Fruit fly (Drosophila melanogaster) whole organism, prepupa: Measurements from ENCODE around the gene CG9616.

Source experiments
- Blimp-1 ChIP-seq: fragments of 200-800 bp; sonication (Bioruptor generic); optimal IDR thresholded peaks from 3 replicates; lab custom pipeline; 2017; ENCODE audit warnings: missing biosample characterization, missing genetic modification characterization, mild to moderate bottlenecking, moderate library complexity, missing genetic modification reagents
- CG10631 ChIP-seq: fragments of 200-800 bp; sonication (Bioruptor generic); optimal IDR thresholded peaks from 2 replicates; lab custom pipeline; 2016; ENCODE audit warnings: missing biosample characterization, missing genetic modification characterization
- CG11294 ChIP-seq: fragments of 200-800 bp; sonication (Bioruptor generic); IDR thresholded peaks from 2 replicates; pipeline ENCODE4 v1.3.6; 2022; ENCODE audit warnings: missing biosample characterization, missing genetic modification characterization
- CG11762 ChIP-seq: fragments of 200-800 bp; sonication (Bioruptor generic); optimal IDR thresholded peaks from 3 replicates; lab custom pipeline; 2016; ENCODE audit warnings: missing biosample characterization, missing genetic modification characterization; ENCODE audit not compliant: insufficient read depth
- CG11902 ChIP-seq: fragments of 200-800 bp; sonication (Bioruptor generic); optimal IDR thresholded peaks from 3 replicates; lab custom pipeline; 2016; ENCODE audit warnings: missing biosample characterization, missing genetic modification characterization
- CG15336 ChIP-seq: fragments of 200-800 bp; sonication (Bioruptor generic); IDR thresholded peaks from 2 replicates; pipeline ENCODE4 v1.3.6; 2022; ENCODE audit warnings: missing biosample characterization, missing genetic modification characterization
- CG16779 ChIP-seq: fragments of 200-800 bp; sonication (Bioruptor generic); optimal IDR thresholded peaks from 3 replicates; lab custom pipeline; 2017; ENCODE audit warnings: missing biosample characterization, mild to moderate bottlenecking, missing genetic modification characterization
- CG3032 ChIP-seq: fragments of 200-800 bp; optimal IDR thresholded peaks from 2 replicates; lab custom pipeline; 2019; ENCODE audit warnings: missing biosample characterization, mild to moderate bottlenecking, missing genetic modification characterization, moderate library complexity
- CG31627 ChIP-seq: fragments of 200-800 bp; sonication (Bioruptor generic); optimal IDR thresholded peaks from 3 replicates; lab custom pipeline; 2016; ENCODE audit warnings: missing biosample characterization, missing genetic modification characterization
- CG32006 ChIP-seq: fragments of 200-800 bp; sonication (Bioruptor generic); optimal IDR thresholded peaks from 3 replicates; lab custom pipeline; 2017; ENCODE audit warnings: missing biosample characterization, mild to moderate bottlenecking, missing genetic modification characterization
- CG3919 ChIP-seq: fragments of 200-800 bp; sonication (Bioruptor generic); optimal IDR thresholded peaks from 3 replicates; lab custom pipeline; 2016; ENCODE audit warnings: missing biosample characterization, missing genetic modification characterization
- CG4318 ChIP-seq: fragments of 200-800 bp; sonication (Bioruptor generic); optimal IDR thresholded peaks from 3 replicates; lab custom pipeline; 2017; ENCODE audit warnings: missing biosample characterization, mild to moderate bottlenecking, missing genetic modification characterization
- CG6163 ChIP-seq: fragments of 200-800 bp; sonication (Bioruptor generic); IDR thresholded peaks from 3 replicates; pipeline ENCODE4 v1.3.6; 2022; ENCODE audit warnings: missing biosample characterization, missing genetic modification characterization
- CG6276 ChIP-seq: fragments of 200-800 bp; sonication (Bioruptor generic); optimal IDR thresholded peaks from 2 replicates; lab custom pipeline; 2017; ENCODE audit warnings: missing biosample characterization, mild to moderate bottlenecking, missing genetic modification characterization
- CG6792 ChIP-seq: fragments of 200-800 bp; sonication (Bioruptor generic); optimal IDR thresholded peaks from 3 replicates; lab custom pipeline; 2016; ENCODE audit warnings: missing biosample characterization, missing genetic modification characterization
- CG6808 ChIP-seq: fragments of 200-800 bp; sonication (Bioruptor generic); optimal IDR thresholded peaks from 3 replicates; lab custom pipeline; 2017; ENCODE audit warnings: missing biosample characterization, missing genetic modification characterization, mild to moderate bottlenecking, moderate library complexity, missing genetic modification reagents
- CG7368 ChIP-seq: fragments of 200-800 bp; sonication (Bioruptor generic); optimal IDR thresholded peaks from 3 replicates; lab custom pipeline; 2016; ENCODE audit warnings: missing biosample characterization, missing genetic modification characterization
- CG8119 ChIP-seq: fragments of 200-800 bp; sonication (Bioruptor generic); IDR thresholded peaks from 3 replicates; pipeline ENCODE4 v1.3.6; 2022; ENCODE audit warnings: missing biosample characterization, missing genetic modification characterization
- CG9139 ChIP-seq: fragments of 200-800 bp; sonication (Bioruptor generic); optimal IDR thresholded peaks from 3 replicates; lab custom pipeline; 2017; ENCODE audit warnings: missing biosample characterization, mild to moderate bottlenecking, missing genetic modification characterization
- Eip75B ChIP-seq: fragments of 200-800 bp; sonication (Bioruptor generic); optimal IDR thresholded peaks from 3 replicates; lab custom pipeline; 2016; ENCODE audit warnings: missing biosample characterization, missing genetic modification characterization
- Eip78C ChIP-seq: fragments of 200-800 bp; sonication (Bioruptor generic); peaks from one replicate; lab custom pipeline; 2016; ENCODE audit warnings: missing biosample characterization, missing genetic modification characterization
- Eip93F ChIP-seq: fragments of 200-800 bp; sonication (Bioruptor generic); optimal IDR thresholded peaks from 2 replicates; lab custom pipeline; 2016; ENCODE audit warnings: missing biosample characterization, mild to moderate bottlenecking, missing genetic modification characterization
- Ets96B ChIP-seq: fragments of 200-800 bp; optimal IDR thresholded peaks from 2 replicates; lab custom pipeline; 2019; ENCODE audit warnings: missing biosample characterization, mild to moderate bottlenecking, missing genetic modification characterization, moderate library complexity
- Gug ChIP-seq: fragments of 200-800 bp; sonication (Bioruptor generic); IDR thresholded peaks from 2 replicates; pipeline ENCODE4 v1.3.6; 2022; ENCODE audit warnings: missing biosample characterization, missing genetic modification characterization
- Hr38 ChIP-seq: sonication (Bioruptor generic); optimal IDR thresholded peaks from 2 replicates; lab custom pipeline; 2016; ENCODE audit warnings: missing biosample characterization, missing genetic modification characterization
- Hr39 ChIP-seq: fragments of 200-800 bp; sonication (Bioruptor generic); optimal IDR thresholded peaks from 2 replicates; lab custom pipeline; 2016; ENCODE audit warnings: missing biosample characterization, missing genetic modification characterization
- Hr4 ChIP-seq: fragments of 200-800 bp; sonication (Bioruptor generic); optimal IDR thresholded peaks from 3 replicates; lab custom pipeline; 2016; ENCODE audit warnings: missing biosample characterization, missing genetic modification characterization
- Lpt ChIP-seq: fragments of 200-800 bp; sonication (Bioruptor generic); optimal IDR thresholded peaks from 3 replicates; lab custom pipeline; 2016; ENCODE audit warnings: missing biosample characterization, missing genetic modification characterization
- Met ChIP-seq: fragments of 200-800 bp; sonication (Bioruptor generic); optimal IDR thresholded peaks from 3 replicates; lab custom pipeline; 2016; ENCODE audit warnings: missing biosample characterization, missing genetic modification characterization
- OdsH ChIP-seq: fragments of 200-800 bp; sonication (Bioruptor generic); optimal IDR thresholded peaks from 3 replicates; lab custom pipeline; 2016; ENCODE audit warnings: missing biosample characterization, missing genetic modification characterization
- Smox ChIP-seq: fragments of 200-800 bp; sonication (Bioruptor generic); optimal IDR thresholded peaks from 3 replicates; lab custom pipeline; 2016; ENCODE audit warnings: missing biosample characterization, missing genetic modification characterization
- Sox102F ChIP-seq: fragments of 200-800 bp; sonication (Bioruptor generic); optimal IDR thresholded peaks from 2 replicates; lab custom pipeline; 2016; ENCODE audit warnings: missing biosample characterization, mild to moderate bottlenecking, missing genetic modification characterization
- Sox14 ChIP-seq: fragments of 200-800 bp; sonication (Bioruptor generic); optimal IDR thresholded peaks from 3 replicates; lab custom pipeline; 2016; ENCODE audit warnings: missing biosample characterization, missing genetic modification characterization
- Sox15 ChIP-seq: fragments of 200-800 bp; sonication (Bioruptor generic); optimal IDR thresholded peaks from 3 replicates; lab custom pipeline; 2016; ENCODE audit warnings: missing biosample characterization, missing genetic modification characterization
- achi ChIP-seq: fragments of 200-800 bp; sonication (Bioruptor generic); optimal IDR thresholded peaks from 3 replicates; lab custom pipeline; 2016; ENCODE audit warnings: missing biosample characterization, missing genetic modification characterization
- cyc ChIP-seq: fragments of 200-800 bp; sonication (Bioruptor generic); optimal IDR thresholded peaks from 3 replicates; lab custom pipeline; 2016; ENCODE audit warnings: missing biosample characterization, missing genetic modification characterization
- dac ChIP-seq: fragments of 200-800 bp; sonication (Bioruptor generic); optimal IDR thresholded peaks from 2 replicates; lab custom pipeline; 2017; ENCODE audit warnings: missing biosample characterization, mild to moderate bottlenecking, missing genetic modification characterization
- dsx ChIP-seq: fragments of 200-800 bp; optimal IDR thresholded peaks from 3 replicates; lab custom pipeline; 2019; ENCODE audit warnings: missing biosample characterization, mild to moderate bottlenecking, missing genetic modification characterization, moderate library complexity; ENCODE audit not compliant: poor library complexity, severe bottlenecking
- esn ChIP-seq: fragments of 200-800 bp; sonication (Bioruptor generic); optimal IDR thresholded peaks from 2 replicates; lab custom pipeline; 2016; ENCODE audit warnings: missing biosample characterization, mild to moderate bottlenecking, missing genetic modification characterization, moderate library complexity
- fd59A ChIP-seq: fragments of 200-800 bp; sonication (Bioruptor generic); optimal IDR thresholded peaks from 2 replicates; lab custom pipeline; 2017; ENCODE audit warnings: missing biosample characterization, mild to moderate bottlenecking, missing genetic modification characterization, missing genetic modification reagents
- fd85E ChIP-seq: fragments of 200-800 bp; sonication (Bioruptor generic); optimal IDR thresholded peaks from 3 replicates; lab custom pipeline; 2016; ENCODE audit warnings: missing biosample characterization, missing genetic modification characterization
- lz ChIP-seq: fragments of 200-800 bp; sonication (Bioruptor generic); optimal IDR thresholded peaks from 3 replicates; lab custom pipeline; 2016; ENCODE audit warnings: missing biosample characterization, missing genetic modification characterization
- pdm3 ChIP-seq: fragments of 200-800 bp; sonication (Bioruptor generic); optimal IDR thresholded peaks from 3 replicates; lab custom pipeline; 2016; ENCODE audit warnings: missing biosample characterization, missing genetic modification characterization
- salr ChIP-seq, 2 experiments: fragments of 200-800 bp; sonication (Bioruptor generic); optimal IDR thresholded peaks; 3 replicates each; lab custom pipeline; 2016 to 2018; ENCODE audit warnings: missing biosample characterization in 2 of 2, missing genetic modification characterization in 2 of 2, mild to moderate bottlenecking in 1 of 2
- spab ChIP-seq: fragments of 200-800 bp; sonication (Bioruptor generic); optimal IDR thresholded peaks from 2 replicates; lab custom pipeline; 2017; ENCODE audit warnings: missing biosample characterization, mild to moderate bottlenecking, missing genetic modification characterization, missing genetic modification reagents
- svp ChIP-seq: fragments of 200-800 bp; sonication (Bioruptor generic); peaks from one replicate; lab custom pipeline; 2016; ENCODE audit warnings: missing biosample characterization, missing genetic modification characterization
- vri ChIP-seq: fragments of 200-800 bp; sonication (Bioruptor generic); optimal IDR thresholded peaks from 3 replicates; lab custom pipeline; 2016; ENCODE audit warnings: missing biosample characterization, mild to moderate bottlenecking, missing genetic modification characterization

Gene CG9616

dm6 chr3R:14277894-14278522 is 32.7 kb upstream of the CG9616 start (continued):
- TF ChIP-seq Gug (GFP tag; lab: Robert Waterston, UW) (peak; percentile 96), dsx (peak; percentile 98), CG6276 (GFP tag; lab: Kevin White, UChicago) (peak; percentile 94), CG16779 (peak; percentile 93), Sox102F (GFP tag; lab: Kevin White, UChicago) (peak; percentile 95), CG11902 (GFP tag; lab: Kevin White, UChicago) (peak; percentile 80), CG11762 (peak; percentile 92), CG6808 (GFP tag; lab: Kevin White, UChicago) (peak; percentile 98), achi (GFP tag; lab: Kevin White, UChicago) (peak; percentile 97), Sox14 (GFP tag; lab: Kevin White, UChicago) (peak; percentile 89), lz (GFP tag; lab: Kevin White, UChicago) (peak; percentile 89), Lpt (GFP tag; lab: Kevin White, UChicago) (peak; percentile 94), CG15336 (GFP tag; lab: Robert Waterston, UW) (peak; percentile 99), spab (peak; percentile 97)

DNA sequence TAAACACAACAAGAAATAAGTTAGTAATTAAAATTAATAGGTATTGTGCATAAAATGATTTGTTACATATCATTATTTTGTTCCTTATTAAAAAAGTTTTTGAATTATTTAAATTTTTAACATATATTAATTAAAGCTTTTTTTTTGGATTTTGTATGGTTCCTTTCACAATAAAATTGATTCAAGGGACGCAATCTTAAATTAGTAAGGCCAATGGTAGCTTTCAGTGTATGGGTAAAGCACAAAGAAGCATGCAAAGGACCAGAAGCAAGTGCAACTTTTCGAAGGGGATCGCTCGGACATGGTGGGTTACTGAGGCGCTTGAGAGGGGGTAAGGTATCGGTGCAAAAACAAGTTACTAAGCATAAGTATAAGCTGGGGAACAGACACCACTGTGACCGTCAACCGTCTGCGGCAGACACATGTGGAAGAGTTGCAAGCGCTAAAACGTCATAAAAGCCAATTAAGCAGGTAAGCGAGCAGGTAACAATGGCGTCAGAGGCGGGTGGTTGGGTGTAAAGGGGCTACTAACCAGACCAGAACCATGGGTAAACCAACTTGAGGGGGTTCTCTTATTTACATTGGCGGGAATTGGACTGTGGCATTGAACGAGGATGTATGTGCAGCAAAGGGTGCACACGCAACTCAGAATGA is 30.4 kb upstream of the CG9616 start:
- no peak for TF ChIP-seq CG9139 (GFP tag; lab: Kevin White, UChicago)
- no peak for TF ChIP-seq Hr4 (GFP tag; lab: Kevin White, UChicago)
- TF ChIP-seq CG32006 = no peak
- TF ChIP-seq Sox15 (GFP tag; lab: Kevin White, UChicago) = no peak
- no peak for TF ChIP-seq Ets96B (tag; lab: Kevin White, UChicago)
- TF ChIP-seq Smox = no peak
- TF ChIP-seq svp (GFP tag; lab: Kevin White, UChicago) = peak; percentile 74
- TF ChIP-seq CG11762 = no peak
- TF ChIP-seq CG6276 (GFP tag; lab: Kevin White, UChicago) = no peak
- no peak for TF ChIP-seq Eip93F
- TF ChIP-seq fd85E (GFP tag; lab: Kevin White, UChicago) = no peak
- no peak for TF ChIP-seq Lpt (GFP tag; lab: Kevin White, UChicago)
- TF ChIP-seq CG8119 = no peak
- TF ChIP-seq OdsH = no peak
- TF ChIP-seq Eip78C (GFP tag; lab: Kevin White, UChicago) = no peak
- no peak for TF ChIP-seq achi (GFP tag; lab: Kevin White, UChicago)
- no peak for TF ChIP-seq CG3919 (GFP tag; lab: Kevin White, UChicago)
- TF ChIP-seq Sox14 (GFP tag; lab: Kevin White, UChicago) = no peak
- no peak for TF ChIP-seq CG11294
- no peak for TF ChIP-seq Hr38 (GFP tag; lab: Kevin White, UChicago)
- TF ChIP-seq Eip75B (GFP tag; lab: Kevin White, UChicago) = no peak
- TF ChIP-seq dac = no peak
- peak; percentile 20 for TF ChIP-seq fd59A (GFP tag; lab: Kevin White, UChicago)
- peak; percentile 7; the same call in 1 of the 3 replicates for TF ChIP-seq CG6163 (GFP tag; lab: Robert Waterston, UW)
- TF ChIP-seq Blimp-1 (GFP tag; lab: Kevin White, UChicago) = no peak
- TF ChIP-seq Hr39 = no peak
- no peak for TF ChIP-seq spab
- no peak for TF ChIP-seq CG3032
- no peak for TF ChIP-seq CG15336 (GFP tag; lab: Robert Waterston, UW)
- no peak for TF ChIP-seq CG7368
- TF ChIP-seq salr (GFP tag; optimal IDR thresholded peaks at IDR 0.05; lab: Kevin White, UChicago) = no peak
- no peak for TF ChIP-seq cyc (GFP tag; lab: Kevin White, UChicago)
- TF ChIP-seq CG10631 (GFP tag; lab: Kevin White, UChicago) = peak; percentile 69
- no peak for TF ChIP-seq pdm3 (GFP tag; lab: Kevin White, UChicago)
- TF ChIP-seq Met = no peak
- no peak for TF ChIP-seq CG11902 (GFP tag; lab: Kevin White, UChicago)
- TF ChIP-seq Gug (GFP tag; lab: Robert Waterston, UW) = no peak
- TF ChIP-seq vri (GFP tag; lab: Kevin White, UChicago) = no peak
- peak; percentile 24 for TF ChIP-seq CG6792 (GFP tag; lab: Kevin White, UChicago)
- TF ChIP-seq CG31627 (GFP tag; lab: Kevin White, UChicago) = no peak
- no peak for TF ChIP-seq CG4318
- TF ChIP-seq esn (GFP tag; lab: Kevin White, UChicago) = no peak
- no peak for TF ChIP-seq CG16779
- no peak for TF ChIP-seq lz (GFP tag; lab: Kevin White, UChicago)
